Worm (Caenorhabditis elegans): ENCODE results near the gene swt-1.

DNA sequence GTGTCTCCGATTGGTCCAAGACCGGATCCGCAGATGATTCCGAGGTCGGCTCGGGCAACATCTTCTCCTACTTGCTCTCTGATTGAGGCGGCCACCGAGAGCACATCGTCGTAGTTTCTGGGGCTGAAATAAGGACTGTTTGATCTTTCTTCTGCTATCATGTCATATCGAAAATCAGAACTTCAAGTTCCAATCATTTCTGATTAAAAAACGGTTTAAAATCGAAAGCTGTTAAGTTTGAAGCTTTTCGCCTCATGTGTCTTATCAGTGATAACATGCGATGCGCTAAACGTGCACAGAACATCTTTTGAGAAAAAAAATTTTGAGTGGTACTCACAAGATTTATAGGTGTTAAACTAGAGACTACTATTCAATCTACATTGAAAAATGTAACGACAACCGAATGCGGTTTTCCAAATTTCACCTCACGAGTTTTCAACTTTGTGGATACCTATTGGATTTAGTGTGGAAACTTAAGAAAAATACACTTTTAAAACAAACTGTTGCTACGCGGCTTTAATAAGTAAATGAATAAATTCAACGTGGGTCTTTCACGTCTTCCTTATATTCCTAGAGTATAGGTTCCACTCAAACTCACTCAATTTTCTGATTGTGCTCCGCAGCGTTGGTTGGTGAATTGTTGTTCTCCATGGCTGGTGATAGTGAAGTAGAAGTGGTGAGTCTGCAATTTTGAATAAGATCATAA is 13.2 kb upstream of the swt-1 start:
- TF ChIP-seq nhr-10 (tag; optimal IDR thresholded peaks at IDR 0.05) (no peak), mab-5 (tag; optimal IDR thresholded peaks at IDR 0.05) (no peak), skn-1 (tag; optimal IDR thresholded peaks at IDR 0.05) (no peak), elt-1 (tag; optimal IDR thresholded peaks at IDR 0.05) (no peak)

Data from whole organism, L2 larva.